Fruit fly (Drosophila melanogaster) whole organism, embryonic: ENCODE measurements around the gene Rh5.

ENCODE experiments used
- Ada2b ChIP-seq: fragments of 200-800 bp; sonication (Bioruptor generic); IDR thresholded peaks from 2 replicates; pipeline ENCODE4 v1.3.6; 2022; ENCODE audit warnings: missing biosample characterization, missing genetic modification characterization
- B-H1 ChIP-seq: fragments of 200-800 bp; sonication (Bioruptor generic); IDR thresholded peaks from 3 replicates; pipeline ENCODE4 v1.3.6; 2022; ENCODE audit warnings: missing biosample characterization, missing genetic modification characterization
- CG10209 ChIP-seq: fragments of 200-800 bp; sonication (Bioruptor generic); optimal IDR thresholded peaks from 3 replicates; lab custom pipeline; 2017; ENCODE audit warnings: missing biosample characterization, mild to moderate bottlenecking, missing genetic modification characterization, missing genetic modification reagents
- CG13624 ChIP-seq: fragments of 200-800 bp; sonication (Bioruptor generic); optimal IDR thresholded peaks from 2 replicates; lab custom pipeline; 2016; ENCODE audit warnings: missing biosample characterization, missing genetic modification characterization
- CG14710 ChIP-seq: fragments of 200-800 bp; sonication (Bioruptor generic); optimal IDR thresholded peaks from 3 replicates; lab custom pipeline; 2019; ENCODE audit warnings: missing biosample characterization, mild to moderate bottlenecking, missing genetic modification characterization, moderate library complexity
- CG14860 ChIP-seq: fragments of 200-800 bp; sonication (Bioruptor generic); IDR thresholded peaks from 3 replicates; pipeline ENCODE4 v1.3.6; 2022; ENCODE audit warnings: missing biosample characterization, missing genetic modification characterization; ENCODE audit not compliant: partially characterized antibody
- CG15696 ChIP-seq: fragments of 200-800 bp; sonication (Bioruptor generic); optimal IDR thresholded peaks from 2 replicates; lab custom pipeline; 2019; ENCODE audit warnings: missing biosample characterization, mild to moderate bottlenecking, missing genetic modification characterization, moderate library complexity
- CG16813 ChIP-seq: fragments of 200-800 bp; sonication (Bioruptor generic); IDR thresholded peaks from 3 replicates; pipeline ENCODE4 v1.3.6; 2022; ENCODE audit warnings: missing biosample characterization, missing genetic modification characterization; ENCODE audit not compliant: partially characterized antibody
- CG17359 ChIP-seq: fragments of 200-800 bp; sonication (Bioruptor generic); optimal IDR thresholded peaks from 3 replicates; lab custom pipeline; 2018; ENCODE audit warnings: missing biosample characterization, mild to moderate bottlenecking, missing genetic modification characterization, moderate library complexity
- CG17385 ChIP-seq: fragments of 200-800 bp; sonication (Bioruptor generic); optimal IDR thresholded peaks from 3 replicates; lab custom pipeline; 2018; ENCODE audit warnings: missing biosample characterization, mild to moderate bottlenecking, missing genetic modification characterization
- CG30020 ChIP-seq: fragments of 200-800 bp; optimal IDR thresholded peaks from 2 replicates; lab custom pipeline; 2019; ENCODE audit warnings: missing biosample characterization, mild to moderate bottlenecking, missing genetic modification characterization, moderate library complexity
- CG3726 ChIP-seq: fragments of 200-800 bp; sonication (Bioruptor generic); IDR thresholded peaks from 3 replicates; pipeline ENCODE4, ENCODE4 v1.3.6; 2022; ENCODE audit warnings: missing biosample characterization, missing genetic modification characterization
- CG42726 ChIP-seq: fragments of 200-800 bp; sonication (Bioruptor generic); IDR thresholded peaks from 2 replicates; pipeline ENCODE4 v1.3.6; 2022; ENCODE audit warnings: missing biosample characterization, missing genetic modification characterization; ENCODE audit not compliant: partially characterized antibody
- CG8388 ChIP-seq: fragments of 200-800 bp; sonication (Bioruptor generic); optimal IDR thresholded peaks from 2 replicates; lab custom pipeline; 2019; ENCODE audit warnings: missing biosample characterization, mild to moderate bottlenecking, missing genetic modification characterization, moderate library complexity
- CG8765 ChIP-seq: fragments of 200-800 bp; sonication (Bioruptor generic); IDR thresholded peaks from 2 replicates; pipeline ENCODE4 v1.3.6; 2022; ENCODE audit warnings: missing biosample characterization, missing genetic modification characterization
- CG9797 ChIP-seq: fragments of 200-800 bp; sonication (Bioruptor generic); optimal IDR thresholded peaks from 3 replicates; lab custom pipeline; 2018; ENCODE audit warnings: missing biosample characterization, mild to moderate bottlenecking, missing genetic modification characterization
- Dip2 ChIP-seq: fragments of 200-800 bp; sonication (Bioruptor generic); IDR thresholded peaks from 2 replicates; pipeline ENCODE4 v1.3.6; 2022; ENCODE audit warnings: missing biosample characterization, missing genetic modification characterization
- Dll ChIP-seq: fragments of 200-800 bp; sonication (Bioruptor generic); IDR thresholded peaks from 4 replicates; pipeline ENCODE4 v1.3.6; 2022; ENCODE audit warnings: missing biosample characterization, missing genetic modification characterization; ENCODE audit not compliant: partially characterized antibody
- Ets97D ChIP-seq: fragments of 200-800 bp; sonication (Bioruptor generic); optimal IDR thresholded peaks from 3 replicates; lab custom pipeline; 2016; ENCODE audit warnings: missing biosample characterization, missing genetic modification characterization
- HLH4C ChIP-seq: fragments of 200-800 bp; sonication (Bioruptor generic); IDR thresholded peaks from 3 replicates; pipeline ENCODE4 v1.3.6; 2022; ENCODE audit warnings: missing biosample characterization, missing genetic modification characterization; ENCODE audit not compliant: partially characterized antibody
- HmgZ ChIP-seq: fragments of 200-800 bp; sonication (Bioruptor generic); optimal IDR thresholded peaks from 2 replicates; lab custom pipeline; 2018; ENCODE audit warnings: missing biosample characterization, mild to moderate bottlenecking, missing genetic modification characterization
- MBD-R2 ChIP-seq: fragments of 200-800 bp; sonication (Bioruptor generic); IDR thresholded peaks from 2 replicates; pipeline ENCODE4 v1.3.6; 2022; ENCODE audit warnings: missing biosample characterization, missing genetic modification characterization
- Mes4 ChIP-seq: fragments of 200-800 bp; sonication (Bioruptor generic); optimal IDR thresholded peaks from 2 replicates; lab custom pipeline; 2016; ENCODE audit warnings: missing biosample characterization, missing genetic modification characterization
- Sry-β ChIP-seq: fragments of 200-800 bp; sonication (Bioruptor generic); optimal IDR thresholded peaks from 2 replicates; lab custom pipeline; 2018; ENCODE audit warnings: missing biosample characterization, mild to moderate bottlenecking, missing genetic modification characterization, moderate library complexity
- Tbp ChIP-seq: fragments of >200 bp; optimal IDR thresholded peaks from 2 replicates; lab custom pipeline; 2018; ENCODE audit warnings: missing biosample characterization, missing genetic modification characterization
- amos ChIP-seq: fragments of 200-800 bp; sonication (Bioruptor generic); IDR thresholded peaks from 2 replicates; pipeline ENCODE4 v1.3.6; 2022; ENCODE audit warnings: missing biosample characterization, missing genetic modification characterization; ENCODE audit not compliant: partially characterized antibody
- ase ChIP-seq: fragments of 200-800 bp; sonication (Bioruptor generic); IDR thresholded peaks from 3 replicates; pipeline ENCODE4 v1.3.6; 2022; ENCODE audit warnings: missing biosample characterization, missing genetic modification characterization
- ato ChIP-seq: fragments of 200-800 bp; sonication (Bioruptor generic); IDR thresholded peaks from 2 replicates; pipeline ENCODE4 v1.3.6; 2022; ENCODE audit warnings: missing biosample characterization, missing genetic modification characterization; ENCODE audit not compliant: partially characterized antibody
- crp ChIP-seq, 2 experiments: fragments of 200-800 bp; sonication (Bioruptor generic); optimal IDR thresholded peaks; 2 replicates in 1 of 2; 3 replicates in 1 of 2; lab custom pipeline; 2017; ENCODE audit warnings: missing biosample characterization in 2 of 2, missing genetic modification characterization in 2 of 2, mild to moderate bottlenecking in 1 of 2, moderate library complexity in 1 of 2
- dpn ChIP-seq, 2 experiments: fragments of 200-800 bp; sonication (Bioruptor generic); optimal IDR thresholded peaks; 3 replicates each; lab custom pipeline; 2016; ENCODE audit warnings: missing biosample characterization in 2 of 2, missing genetic modification characterization in 2 of 2
- ftz-f1 ChIP-seq: fragments of 200-800 bp; sonication (Bioruptor generic); optimal IDR thresholded peaks from 2 replicates; lab custom pipeline; 2016; ENCODE audit warnings: missing biosample characterization, missing genetic modification characterization
- fu2 ChIP-seq: fragments of 200-800 bp; sonication (Bioruptor generic); optimal IDR thresholded peaks from 2 replicates; lab custom pipeline; 2016; ENCODE audit warnings: missing biosample characterization, missing genetic modification characterization
- gem ChIP-seq: fragments of 200-800 bp; sonication (Bioruptor generic); optimal IDR thresholded peaks from 2 replicates; lab custom pipeline; 2019; ENCODE audit warnings: missing biosample characterization, mild to moderate bottlenecking, missing genetic modification characterization, moderate library complexity
- gfzf ChIP-seq: fragments of 200-800 bp; sonication (Bioruptor generic); optimal IDR thresholded peaks from 2 replicates; lab custom pipeline; 2016; ENCODE audit warnings: missing biosample characterization, mild to moderate bottlenecking, missing genetic modification characterization, moderate library complexity
- grn ChIP-seq: fragments of 200-800 bp; sonication (Bioruptor generic); optimal IDR thresholded peaks from 3 replicates; lab custom pipeline; 2017; ENCODE audit warnings: missing biosample characterization, missing genetic modification characterization
- jing ChIP-seq: fragments of 200-800 bp; sonication (Bioruptor generic); optimal IDR thresholded peaks from 2 replicates; lab custom pipeline; 2018; ENCODE audit warnings: missing biosample characterization, mild to moderate bottlenecking, missing genetic modification characterization
- lab ChIP-seq: fragments of 200-800 bp; sonication (Bioruptor generic); optimal IDR thresholded peaks from 3 replicates; lab custom pipeline; 2017; ENCODE audit warnings: missing biosample characterization, missing genetic modification characterization, mild to moderate bottlenecking, moderate library complexity, missing genetic modification reagents
- mld ChIP-seq: fragments of 200-800 bp; sonication (Bioruptor generic); IDR thresholded peaks from 3 replicates; pipeline ENCODE4 v1.3.6; 2022; ENCODE audit warnings: missing biosample characterization, missing genetic modification characterization; ENCODE audit not compliant: partially characterized antibody
- nerfin-1 ChIP-seq: fragments of 200-800 bp; sonication (Bioruptor generic); optimal IDR thresholded peaks from 3 replicates; lab custom pipeline; 2019; ENCODE audit warnings: missing biosample characterization, mild to moderate bottlenecking, missing genetic modification characterization, moderate library complexity
- pho ChIP-seq: fragments of 200-800 bp; sonication (Bioruptor generic); optimal IDR thresholded peaks from 2 replicates; lab custom pipeline; 2016; ENCODE audit warnings: missing biosample characterization, missing genetic modification characterization
- pita ChIP-seq: fragments of 200-800 bp; sonication (Bioruptor generic); optimal IDR thresholded peaks from 2 replicates; lab custom pipeline; 2017; ENCODE audit warnings: missing biosample characterization, mild to moderate bottlenecking, missing genetic modification characterization
- pzg ChIP-seq: fragments of 200-800 bp; sonication (Bioruptor generic); optimal IDR thresholded peaks from 3 replicates; lab custom pipeline; 2018; ENCODE audit warnings: missing biosample characterization, mild to moderate bottlenecking, missing genetic modification characterization, moderate library complexity
- tna ChIP-seq: fragments of 200-800 bp; sonication (Bioruptor generic); IDR thresholded peaks from 2 replicates; pipeline ENCODE4 v1.3.6; 2022; ENCODE audit warnings: missing biosample characterization, missing genetic modification characterization; ENCODE audit not compliant: partially characterized antibody
- trem ChIP-seq: fragments of 200-800 bp; optimal IDR thresholded peaks from 3 replicates; lab custom pipeline; 2019; ENCODE audit warnings: missing biosample characterization, mild to moderate bottlenecking, missing genetic modification characterization, moderate library complexity
- tup ChIP-seq: fragments of 200-800 bp; sonication (Bioruptor generic); optimal IDR thresholded peaks from 2 replicates; lab custom pipeline; 2016; ENCODE audit warnings: missing biosample characterization, mild to moderate bottlenecking, missing genetic modification characterization, moderate library complexity
- tx ChIP-seq: fragments of 200-800 bp; sonication (Bioruptor generic); optimal IDR thresholded peaks from 2 replicates; lab custom pipeline; 2016; ENCODE audit warnings: missing biosample characterization, missing genetic modification characterization
- wdn ChIP-seq: fragments of 200-800 bp; sonication (Bioruptor generic); IDR thresholded peaks from 2 replicates; pipeline ENCODE4 v1.3.6; 2022; ENCODE audit warnings: missing biosample characterization, missing genetic modification characterization
- zen2 ChIP-seq: fragments of 200-800 bp; sonication (Bioruptor generic); IDR thresholded peaks from 3 replicates; pipeline ENCODE4 v1.3.6; 2022; ENCODE audit warnings: missing biosample characterization, missing genetic modification characterization; ENCODE audit not compliant: partially characterized antibody
- zfh2 ChIP-seq: fragments of 200-800 bp; sonication (Bioruptor generic); optimal IDR thresholded peaks from 2 replicates; lab custom pipeline; 2016; ENCODE audit warnings: missing biosample characterization, missing genetic modification characterization

Rh5 gene

DNA sequence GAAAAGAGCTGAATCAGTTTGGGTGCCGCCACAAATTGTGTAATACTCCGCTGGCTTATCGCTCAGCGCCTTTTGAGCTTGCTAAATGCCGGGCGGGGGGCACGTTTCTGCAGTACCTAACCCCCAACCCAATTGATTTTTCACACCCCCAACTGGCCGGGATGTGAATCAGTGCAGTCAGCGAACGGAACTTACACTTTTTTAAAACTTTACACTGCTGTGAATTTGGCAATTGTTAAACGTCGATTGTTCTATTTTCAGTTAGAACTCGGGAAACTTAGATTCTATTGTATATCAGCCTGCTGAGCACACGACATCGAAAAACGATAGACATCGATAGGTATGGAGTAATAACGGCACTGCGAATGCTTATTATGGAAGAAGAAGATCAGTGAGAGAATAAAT is 30.2 kb downstream of the Rh5 start, which contains the start of gene Tom70 (continued):
- no peak for TF ChIP-seq gem (tag; lab: Kevin White, UChicago)
- peak; percentile 3 for TF ChIP-seq gfzf (GFP tag; lab: Kevin White, UChicago)
- TF ChIP-seq CG14710 (tag; lab: Kevin White, UChicago) = peak; percentile 16
- no peak for TF ChIP-seq zfh2 (GFP tag; lab: Kevin White, UChicago)
- no peak for TF ChIP-seq jing (GFP tag; lab: Kevin White, UChicago)
- TF ChIP-seq wdn = no peak
- TF ChIP-seq CG30020 = peak; percentile 5
- peak; percentile 16 for TF ChIP-seq CG13624 (GFP tag; lab: Kevin White, UChicago)
- no peak for TF ChIP-seq CG14860 (GFP tag; lab: Robert Waterston, UW)
- TF ChIP-seq tx (GFP tag; lab: Kevin White, UChicago) = no peak
- TF ChIP-seq CG10209 (GFP tag; lab: Kevin White, UChicago) = no peak
- peak; percentile 52 for TF ChIP-seq Sry-β
- no peak for TF ChIP-seq tup (GFP tag; lab: Kevin White, UChicago)
- TF ChIP-seq pzg (GFP tag; lab: Kevin White, UChicago) = peak; percentile 63
- TF ChIP-seq lab (GFP tag; lab: Kevin White, UChicago) = no peak
- TF ChIP-seq Dll = peak; percentile 63; the same call in 3 of the 4 replicates
- no peak for TF ChIP-seq fu2 (GFP tag; lab: Kevin White, UChicago)
- no peak for TF ChIP-seq mld (GFP tag; lab: Robert Waterston, UW)
- TF ChIP-seq CG16813 (GFP tag; lab: Robert Waterston, UW) = peak; percentile 51
- no peak for TF ChIP-seq CG8765 (GFP tag; lab: Robert Waterston, UW)
- no peak for TF ChIP-seq dpn (GFP tag; optimal IDR thresholded peaks at IDR 0.05; lab: Kevin White, UChicago)
- peak; percentile 19 for TF ChIP-seq HmgZ (tag; lab: Kevin White, UChicago)
- TF ChIP-seq Ada2b (GFP tag; lab: Robert Waterston, UW) = no peak
- no peak for TF ChIP-seq Dip2 (GFP tag; lab: Robert Waterston, UW)
- no peak for TF ChIP-seq CG8388
- TF ChIP-seq CG17359 (tag; lab: Kevin White, UChicago) = no peak
- TF ChIP-seq amos (GFP tag; lab: Robert Waterston, UW) = peak; percentile 54; the same call in 1 of the 2 replicates
- peak; percentile 76 for TF ChIP-seq MBD-R2 (GFP tag; lab: Robert Waterston, UW)
- no peak for TF ChIP-seq grn (GFP tag; lab: Kevin White, UChicago)
- no peak for TF ChIP-seq CG15696
- no peak for TF ChIP-seq tna (GFP tag; lab: Robert Waterston, UW)
- peak; percentile 34; the same call in 1 of the 3 replicates for TF ChIP-seq zen2
- TF ChIP-seq CG42726 (GFP tag; lab: Robert Waterston, UW) = 0 out of 2 replicates have a peak, but pooled peaks have one; percentile 37
- TF ChIP-seq B-H1 (GFP tag; lab: Robert Waterston, UW) = no peak
- no peak for TF ChIP-seq Tbp
- TF ChIP-seq CG9797 (GFP tag; lab: Kevin White, UChicago) = no peak
- peak; percentile 38 for TF ChIP-seq trem (tag; lab: Kevin White, UChicago)
- TF ChIP-seq pho = no peak
- TF ChIP-seq ase (GFP tag; lab: Robert Waterston, UW) = no peak
- no peak for TF ChIP-seq ftz-f1 (GFP tag; lab: Kevin White, UChicago)
- peak; percentile 51 for TF ChIP-seq nerfin-1 (tag; lab: Kevin White, UChicago)
- TF ChIP-seq CG3726 (GFP tag; lab: Robert Waterston, UW) = no peak
- TF ChIP-seq crp (GFP tag; optimal IDR thresholded peaks at IDR 0.05; lab: Kevin White, UChicago) = peak in 1 of 2 experiments; percentile 67
- peak; percentile 54; the same call in 1 of the 3 replicates for TF ChIP-seq HLH4C
- TF ChIP-seq CG17385 = peak; percentile 96
- TF ChIP-seq ato (GFP tag; lab: Robert Waterston, UW) = 0 out of 2 replicates have a peak, but pooled peaks have one; percentile 21
- peak; percentile 17 for TF ChIP-seq Ets97D (GFP tag; lab: Kevin White, UChicago)
- no peak for TF ChIP-seq Mes4 (GFP tag; lab: Kevin White, UChicago)
- no peak for TF ChIP-seq pita (GFP tag; lab: Kevin White, UChicago)
